Worm (Caenorhabditis elegans): ENCODE data around the gene ran-2.

Gene ran-2

DNA sequence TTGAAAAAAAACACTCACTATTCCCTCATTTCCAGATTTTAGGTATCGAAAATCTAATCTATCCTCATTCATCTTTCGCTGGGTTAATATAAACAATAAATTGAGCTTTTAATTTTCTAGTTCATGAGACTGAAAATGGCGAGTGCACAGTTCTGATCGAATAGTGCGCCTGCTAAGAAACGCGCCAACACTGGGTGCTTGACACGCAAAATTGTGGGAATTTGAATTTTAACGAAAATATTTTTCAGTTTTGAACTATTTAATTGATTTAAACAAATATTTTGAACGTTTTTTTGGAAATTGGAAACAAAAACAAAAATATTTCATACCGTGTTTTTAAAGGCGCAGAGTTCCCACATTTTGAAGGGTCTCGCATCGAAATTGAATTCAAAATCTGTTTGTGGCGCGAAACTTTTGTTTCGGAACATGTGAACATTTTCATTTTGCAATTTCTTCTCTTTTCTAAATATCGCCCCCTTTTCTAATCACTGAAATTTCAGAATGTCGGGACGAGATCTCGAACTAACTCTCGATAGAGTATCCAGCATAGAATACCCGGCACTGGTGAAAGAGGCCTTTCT lies 4.7 kb upstream of the ran-2 start, which contains the start of the genes C29E4.13 and npp-15 (continued):
- TF ChIP-seq tbp1 (GFP tag; optimal IDR thresholded peaks at IDR 0.05) = peak; percentile 1
- peak; percentile 87 for TF ChIP-seq efl-1 (GFP tag; optimal IDR thresholded peaks at IDR 0.05)
- peak; percentile 55 for TF ChIP-seq madf-8 (GFP tag; conservative IDR thresholded peaks at IDR 0.05)

DNA sequence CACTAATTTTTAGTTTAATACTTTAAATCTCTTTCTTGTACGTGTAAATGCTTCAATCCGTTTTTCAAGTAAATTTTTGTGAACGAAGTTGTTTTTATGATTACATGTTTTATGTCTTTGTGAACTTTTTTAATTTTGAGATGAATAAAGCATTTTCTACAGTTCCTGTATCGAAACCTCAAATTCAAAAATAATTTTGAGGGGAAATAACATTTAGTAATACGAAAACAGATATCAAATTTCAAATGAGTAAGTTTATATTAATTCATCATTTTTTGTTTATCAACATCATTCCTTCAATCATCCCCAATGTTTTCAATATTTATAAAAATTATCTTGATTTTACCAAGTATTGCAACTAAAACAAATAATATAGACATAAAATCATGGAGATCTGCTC lies 4.2 kb downstream of the ran-2 start, which contains the start of gene C29E4.10:
TSS of gene C29E4.10 (plus strand) at position 301 of the 400 bp plus-strand sequence.
- no peak for TF ChIP-seq K11D2.4 (GFP tag; IDR thresholded peaks at IDR 0.05)

DNA sequence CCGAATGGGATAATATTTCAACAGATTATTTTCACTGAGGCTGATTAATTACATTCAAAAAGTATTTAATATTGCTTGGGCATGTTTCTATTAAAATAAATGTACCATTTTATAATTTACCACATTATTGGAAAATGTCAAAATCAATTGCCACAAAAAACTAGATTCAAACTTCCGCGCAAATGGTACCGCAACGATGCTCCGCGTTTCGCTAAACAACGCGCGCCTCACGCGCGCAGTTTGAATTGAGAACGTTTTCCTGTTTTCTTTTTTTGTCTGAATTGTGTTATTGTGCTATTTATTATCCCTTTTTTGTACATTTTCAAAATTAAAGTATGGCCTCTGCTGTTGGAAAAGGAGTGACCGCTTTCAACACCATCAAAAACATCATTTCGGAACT lies 7.5 kb downstream of the ran-2 start, which contains the start of gene C29E4.12:
TSS of gene C29E4.12 (plus strand) at position 333 of the 400 bp plus-strand sequence.
- TF ChIP-seq attf-3 (GFP tag; conservative IDR thresholded peaks at IDR 0.05) (peak; percentile 99), let-607 (tag; optimal IDR thresholded peaks at IDR 0.05) (no peak), Y95B8A.8 (GFP tag; IDR thresholded peaks at IDR 0.05) (no peak), Y79H2A.3 (GFP tag; conservative IDR thresholded peaks at IDR 0.05) (no peak), lin-54 (GFP tag; optimal IDR thresholded peaks at IDR 0.05) (peak; percentile 94), dpl-1 (GFP tag; optimal IDR thresholded peaks at IDR 0.05) (peak; percentile 65), nfyb-1 (GFP tag; IDR thresholded peaks at IDR 0.05) (no peak), fkh-3 (tag; optimal IDR thresholded peaks at IDR 0.05) (no peak), chd-7 (tag; optimal IDR thresholded peaks at IDR 0.05) (no peak), T07F8.4 (tag; optimal IDR thresholded peaks at IDR 0.05) (no peak), C06A6.2 (GFP tag; conservative IDR thresholded peaks at IDR 0.05) (no peak), snpc-1.3 (tag; optimal IDR thresholded peaks at IDR 0.05; ENCODE audit: insufficient read depth) (no peak), tbp1 (GFP tag; optimal IDR thresholded peaks at IDR 0.05) (no peak), ZK185.1 (tag; optimal IDR thresholded peaks at IDR 0.05; ENCODE audit: poor library complexity, severe bottlenecking) (no peak), K11D2.4 (GFP tag; IDR thresholded peaks at IDR 0.05) (no peak), efl-1 (GFP tag; optimal IDR thresholded peaks at IDR 0.05) (peak; percentile 78), lsl-1 (GFP tag; optimal IDR thresholded peaks at IDR 0.05) (peak; percentile 5), tlf-1 (GFP tag; optimal IDR thresholded peaks at IDR 0.05) (no peak), F10E7.11 (tag; optimal IDR thresholded peaks at IDR 0.05) (no peak), attf-5 (GFP tag; optimal IDR thresholded peaks at IDR 0.05) (peak; percentile 74), egl-44 (GFP tag; IDR thresholded peaks at IDR 0.05) (no peak), hlh-12 (tag; optimal IDR thresholded peaks at IDR 0.05) (no peak), F23B12.7 (tag; optimal IDR thresholded peaks at IDR 0.05; ENCODE audit: insufficient read depth) (peak; percentile 12), ztf-25 (GFP tag; IDR thresholded peaks at IDR 0.05) (no peak), mes-4 (tag; optimal IDR thresholded peaks at IDR 0.05) (no peak), mcd-1 (GFP tag; IDR thresholded peaks at IDR 0.05) (peak; percentile 58), lin-35 (GFP tag; optimal IDR thresholded peaks at IDR 0.05) (peak in 1 of 3 experiments; percentile 90), him-1 (tag; optimal IDR thresholded peaks at IDR 0.05) (no peak), madf-3 (GFP tag; IDR thresholded peaks at IDR 0.05) (no peak)

DNA sequence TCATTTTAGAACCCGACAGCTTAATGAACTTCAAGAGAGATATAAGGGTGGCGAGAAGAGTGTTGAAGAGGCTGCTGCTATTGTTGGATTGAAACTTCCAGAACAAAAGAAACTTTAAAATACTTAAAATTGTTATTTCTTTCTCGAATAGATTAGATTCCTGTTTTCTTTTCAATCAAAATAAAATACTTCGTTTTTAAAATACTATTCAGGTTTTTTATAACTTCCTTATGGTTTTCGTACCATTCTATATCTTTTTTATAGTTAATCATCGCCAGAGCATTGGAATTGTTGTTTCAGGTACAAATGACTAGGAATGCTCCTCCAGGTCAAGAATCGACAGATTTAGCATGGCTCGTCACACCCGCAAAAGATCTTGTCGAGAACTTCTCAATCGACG lies 8.1 kb downstream of the ran-2 start, which contains the start of gene kle-2:
TSS of gene kle-2 (plus strand) at position 301 of the 400 bp plus-strand sequence.
- TF ChIP-seq zim-3 (tag; optimal IDR thresholded peaks at IDR 0.05) (no peak), F33H1.4 (GFP tag; IDR thresholded peaks at IDR 0.05) (no peak), T26A5.8 (tag; optimal IDR thresholded peaks at IDR 0.05) (no peak), ets-4 (GFP tag; optimal IDR thresholded peaks at IDR 0.05) (no peak), hrde-1 (tag; optimal IDR thresholded peaks at IDR 0.05; ENCODE audit: borderline replicate concordance) (no peak), mxl-1 (tag; optimal IDR thresholded peaks at IDR 0.05) (no peak), repo-1 (tag; optimal IDR thresholded peaks at IDR 0.05) (no peak), lsy-27 (tag; optimal IDR thresholded peaks at IDR 0.05; ENCODE audit: borderline replicate concordance, insufficient read depth) (no peak), lir-1 (GFP tag; conservative IDR thresholded peaks at IDR 0.05) (no peak), nhr-179 (tag; optimal IDR thresholded peaks at IDR 0.05) (no peak)
